Worm (Caenorhabditis elegans) whole organism, midembryonic: Measurements from ENCODE around the gene hmt-1.
A peak's percentile ranks its signal among the peaks of the same experiment; 100 is the strongest.

Experiments
- T22C8.4 ChIP-seq: fragments of 200-800 bp; sonication (Bioruptor generic); IDR thresholded peaks from 2 replicates; pipeline ENCODE4 v1.3.6; 2022; ENCODE audit warnings: missing genetic modification characterization, missing compliant biosample characterization
- cog-1 ChIP-seq: sonication (generic microtip); optimal IDR thresholded peaks from 2 replicates; lab custom pipeline; 2016; ENCODE audit warnings: missing genetic modification characterization, missing compliant biosample characterization
- flt-1 ChIP-seq: fragments of 200-800 bp; sonication (Bioruptor generic); IDR thresholded peaks from 2 replicates; pipeline ENCODE4 v1.3.6; 2022; ENCODE audit warnings: missing genetic modification characterization, missing compliant biosample characterization
- klf-2 ChIP-seq: fragments of 200-800 bp; sonication (Bioruptor generic); conservative IDR thresholded peaks from 2 replicates; pipeline ENCODE4 v1.3.6; 2022; ENCODE audit warnings: missing genetic modification reagents, missing genetic modification characterization, missing compliant biosample characterization
- med-1 ChIP-seq: sonication (generic microtip); optimal IDR thresholded peaks from 2 replicates; lab custom pipeline; 2017; ENCODE audit warnings: missing genetic modification characterization, mild to moderate bottlenecking, missing compliant biosample characterization, antibody characterized with exemption, missing genetic modification reagents; ENCODE audit not compliant: insufficient read depth
- ref-1 ChIP-seq: fragments of 200-800 bp; sonication (Bioruptor generic); conservative IDR thresholded peaks from 2 replicates; pipeline ENCODE4 v1.3.6; 2022; ENCODE audit warnings: missing genetic modification reagents, missing genetic modification characterization, missing compliant biosample characterization
- tab-1 ChIP-seq: fragments of 200-800 bp; sonication (Bioruptor generic); IDR thresholded peaks from 2 replicates; pipeline ENCODE4 v1.3.6; 2022; ENCODE audit warnings: missing genetic modification characterization, missing compliant biosample characterization
- ztf-23 ChIP-seq: fragments of 200-800 bp; sonication (Bioruptor generic); IDR thresholded peaks from 2 replicates; pipeline ENCODE4 v1.3.6; 2022; ENCODE audit warnings: missing genetic modification reagents, missing genetic modification characterization, missing compliant biosample characterization
- ztf-29 ChIP-seq: fragments of 200-800 bp; sonication (Bioruptor generic); IDR thresholded peaks from 2 replicates; pipeline ENCODE4 v1.3.6; 2022; ENCODE audit warnings: missing genetic modification reagents, missing genetic modification characterization, missing compliant biosample characterization

Gene hmt-1

DNA sequence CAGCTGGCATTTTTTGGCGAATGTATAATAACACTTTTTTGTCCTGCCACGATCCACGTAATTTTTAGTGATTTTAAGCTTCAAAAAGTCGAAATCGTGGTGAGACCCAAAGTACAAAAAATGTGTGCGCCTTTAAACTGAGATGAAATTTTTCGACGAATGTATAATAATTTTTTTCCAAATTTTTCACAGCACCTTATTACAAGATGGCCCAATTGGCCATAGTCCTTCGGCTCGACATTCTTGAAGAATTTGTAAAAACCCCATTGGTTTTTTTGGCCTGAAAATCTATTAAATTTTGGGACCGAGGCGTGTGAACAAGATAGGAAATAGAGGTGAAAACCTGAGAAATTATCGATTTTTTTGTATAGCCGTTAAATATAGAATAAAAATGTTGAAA lies 16.2 kb upstream of the hmt-1 start:
- TF ChIP-seq flt-1 (GFP tag; lab: Robert Waterston, UW) = no peak
- TF ChIP-seq ref-1 (GFP tag; lab: Robert Waterston, UW) = no peak
- no peak for TF ChIP-seq klf-2 (GFP tag; lab: Robert Waterston, UW)

DNA sequence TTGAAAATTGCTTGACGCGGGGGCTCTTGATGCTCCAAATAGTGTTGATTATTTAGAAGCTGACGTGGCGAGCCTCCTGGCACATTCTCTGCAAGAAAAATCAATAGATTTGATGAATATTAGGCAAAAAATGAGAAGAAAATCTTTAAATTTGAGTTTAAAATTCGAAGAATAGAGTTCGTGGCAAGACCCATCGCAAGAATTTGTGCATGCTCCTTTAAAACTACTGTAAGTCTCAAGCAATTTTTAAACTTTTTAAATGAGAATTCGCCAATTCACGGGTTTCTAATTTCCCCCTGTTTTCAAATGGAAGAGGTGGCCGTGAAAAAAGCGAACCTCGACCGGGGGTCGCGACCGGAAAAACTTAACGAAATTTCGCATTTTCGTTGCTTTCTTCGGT lies 14.1 kb upstream of the hmt-1 start:
- no peak for TF ChIP-seq klf-2 (GFP tag; lab: Robert Waterston, UW)
- TF ChIP-seq med-1 (GFP tag; lab: Kevin White, UChicago) = no peak
- TF ChIP-seq ztf-23 (GFP tag; lab: Robert Waterston, UW) = no peak
- no peak for TF ChIP-seq flt-1 (GFP tag; lab: Robert Waterston, UW)
- no peak for TF ChIP-seq cog-1 (tag; lab: Kevin White, UChicago)
- TF ChIP-seq T22C8.4 (GFP tag; lab: Robert Waterston, UW) = no peak
- TF ChIP-seq ztf-29 (GFP tag; lab: Robert Waterston, UW) = no peak
- no peak for TF ChIP-seq tab-1 (GFP tag; lab: Robert Waterston, UW)

DNA sequence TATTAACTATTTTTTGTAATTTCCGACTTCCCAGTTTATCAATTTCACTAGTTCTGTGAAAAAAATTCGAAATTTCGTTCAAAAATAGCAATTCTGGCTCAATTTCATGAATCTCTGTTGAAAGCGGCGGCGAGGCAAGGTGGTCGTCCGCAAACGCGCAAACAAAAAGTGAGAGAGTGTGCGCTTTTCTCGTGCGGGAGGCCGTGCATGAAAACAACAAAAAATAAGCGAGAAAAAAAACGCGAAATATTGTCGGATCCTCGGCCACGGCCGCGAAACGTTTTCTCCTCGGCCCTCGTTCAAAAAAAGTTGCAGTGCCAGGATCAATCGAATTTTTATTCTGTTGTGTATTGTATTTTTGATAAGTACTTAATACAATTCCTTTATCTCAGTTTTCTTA lies 13.0 kb upstream of the hmt-1 start:
- TF ChIP-seq ref-1 (GFP tag; lab: Robert Waterston, UW) = no peak
- 0 out of 2 replicates have a peak, but pooled peaks have one; percentile 13 for TF ChIP-seq klf-2 (GFP tag; lab: Robert Waterston, UW)
- TF ChIP-seq ztf-23 (GFP tag; lab: Robert Waterston, UW) = 0 out of 2 replicates have a peak, but pooled peaks have one; percentile 61

DNA sequence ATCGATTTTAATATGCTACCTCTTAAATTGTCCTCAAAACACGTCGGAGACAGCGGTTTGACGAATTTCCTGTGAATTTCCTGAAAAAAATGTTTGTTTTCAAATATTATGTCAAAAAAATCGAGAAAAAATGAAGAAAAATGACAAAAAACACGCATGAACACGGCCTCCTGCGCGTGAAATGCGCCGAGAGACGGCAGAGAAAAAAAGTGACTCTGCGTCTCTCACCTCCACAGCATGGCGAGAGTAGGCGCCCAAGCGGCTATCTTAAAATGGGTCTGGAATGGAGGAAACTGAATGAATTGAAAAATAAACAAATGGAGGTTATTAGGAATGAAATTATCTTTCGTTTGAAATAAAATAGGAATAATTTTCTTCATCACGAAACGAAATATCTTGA lies 11.0 kb upstream of the hmt-1 start:
- TF ChIP-seq flt-1 (GFP tag; lab: Robert Waterston, UW) = peak; percentile 42; the same call in 1 of the 2 replicates
- TF ChIP-seq ztf-23 (GFP tag; lab: Robert Waterston, UW) = 0 out of 2 replicates have a peak, but pooled peaks have one; percentile 40
- 0 out of 2 replicates have a peak, but pooled peaks have one; percentile 5 for TF ChIP-seq T22C8.4 (GFP tag; lab: Robert Waterston, UW)
- no peak for TF ChIP-seq ref-1 (GFP tag; lab: Robert Waterston, UW)

DNA sequence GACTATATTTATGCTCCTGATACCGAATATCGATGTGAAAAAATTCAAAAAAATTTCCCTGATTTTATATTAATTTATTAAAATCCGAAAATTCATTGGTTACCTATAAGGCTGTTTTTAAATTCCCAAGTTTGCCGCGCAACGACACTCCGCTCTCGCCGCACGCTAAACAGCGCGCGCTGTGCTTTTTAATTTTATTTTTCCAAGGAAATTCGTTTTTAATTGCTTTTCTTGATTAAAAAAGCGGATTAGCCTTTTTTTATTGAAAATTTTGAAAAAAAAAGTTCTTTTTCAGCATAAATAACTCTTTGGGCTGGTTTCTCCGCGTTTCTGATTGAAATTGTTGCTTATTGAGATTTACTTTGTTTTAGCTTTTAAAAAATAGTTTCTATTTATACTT lies 7.6 kb upstream of the hmt-1 start:
- TF ChIP-seq T22C8.4 (GFP tag; lab: Robert Waterston, UW) (no peak), ztf-29 (GFP tag; lab: Robert Waterston, UW) (no peak)

DNA sequence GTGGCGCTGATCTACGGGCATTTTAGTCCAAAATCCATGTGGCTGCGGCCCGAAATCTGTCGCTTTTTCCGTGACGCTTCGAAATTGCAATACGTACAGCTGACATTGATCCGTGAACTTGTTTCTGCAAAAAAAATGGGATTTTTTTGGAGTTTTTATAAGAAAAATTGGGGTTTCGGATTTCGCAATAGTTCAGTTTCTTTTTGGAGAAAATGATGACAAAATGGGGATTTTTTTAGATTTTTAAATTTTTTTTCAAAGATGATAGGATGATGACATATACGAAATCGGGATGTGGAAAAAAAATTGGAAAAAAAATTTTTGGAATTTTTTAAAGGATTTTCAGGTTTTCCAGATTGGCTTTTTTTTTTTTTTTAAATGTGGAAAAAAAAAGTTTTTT lies 1.5 kb upstream of the hmt-1 start:
- TF ChIP-seq ztf-29 (GFP tag; lab: Robert Waterston, UW) (no peak), flt-1 (GFP tag; lab: Robert Waterston, UW) (no peak), med-1 (GFP tag; lab: Kevin White, UChicago) (no peak), klf-2 (GFP tag; lab: Robert Waterston, UW) (no peak), T22C8.4 (GFP tag; lab: Robert Waterston, UW) (no peak), cog-1 (tag; lab: Kevin White, UChicago) (no peak), tab-1 (GFP tag; lab: Robert Waterston, UW) (no peak), ref-1 (GFP tag; lab: Robert Waterston, UW) (no peak), ztf-23 (GFP tag; lab: Robert Waterston, UW) (no peak)

DNA sequence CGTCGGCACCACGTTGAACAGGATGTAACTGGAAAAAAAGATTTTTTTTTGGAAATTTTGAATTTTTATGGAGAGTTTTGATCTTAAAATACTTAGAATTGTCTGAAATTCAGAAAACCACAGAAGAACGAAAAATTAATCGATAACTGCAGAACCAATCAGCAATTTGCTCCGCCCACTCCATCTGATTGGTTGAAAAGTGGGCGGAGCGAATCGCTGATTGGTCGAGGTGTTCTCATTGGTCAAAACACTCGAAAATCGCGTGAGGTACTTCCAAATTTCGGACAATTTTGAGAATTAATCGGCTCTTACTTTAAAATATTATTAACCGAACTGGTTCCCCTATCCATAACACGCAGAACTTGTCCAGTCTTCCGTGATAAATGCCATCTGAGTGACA lies 4.1 kb downstream of the hmt-1 start:
- TF ChIP-seq ref-1 (GFP tag; lab: Robert Waterston, UW) = no peak
- TF ChIP-seq tab-1 (GFP tag; lab: Robert Waterston, UW) = no peak
- TF ChIP-seq ztf-29 (GFP tag; lab: Robert Waterston, UW) = no peak
- TF ChIP-seq ztf-23 (GFP tag; lab: Robert Waterston, UW) = no peak
- TF ChIP-seq flt-1 (GFP tag; lab: Robert Waterston, UW) = no peak
- no peak for TF ChIP-seq cog-1 (tag; lab: Kevin White, UChicago)
- no peak for TF ChIP-seq T22C8.4 (GFP tag; lab: Robert Waterston, UW)
- no peak for TF ChIP-seq med-1 (GFP tag; lab: Kevin White, UChicago)
- no peak for TF ChIP-seq klf-2 (GFP tag; lab: Robert Waterston, UW)

DNA sequence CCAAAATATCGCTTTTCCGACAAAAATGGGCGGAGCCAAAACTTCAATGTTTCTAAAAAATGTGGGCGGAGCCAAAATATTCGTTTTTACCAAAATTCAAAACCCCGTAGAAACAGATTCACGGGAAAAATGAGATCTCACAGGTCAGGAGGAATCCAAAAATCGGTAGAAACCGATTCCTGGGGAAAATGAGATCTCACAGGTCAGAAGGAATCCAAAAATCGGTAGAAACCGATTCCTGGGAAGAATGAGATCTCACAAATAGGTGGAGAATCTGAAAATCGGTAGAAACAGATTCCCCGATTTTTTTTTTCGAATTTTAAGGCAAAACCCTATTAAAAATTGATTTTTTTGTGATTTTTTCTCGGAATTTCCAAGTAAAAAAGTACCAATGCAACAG lies 6.3 kb downstream of the hmt-1 start:
- peak; percentile 77 for TF ChIP-seq ztf-23 (GFP tag; lab: Robert Waterston, UW)
- TF ChIP-seq ref-1 (GFP tag; lab: Robert Waterston, UW) = no peak
- no peak for TF ChIP-seq cog-1 (tag; lab: Kevin White, UChicago)
- TF ChIP-seq flt-1 (GFP tag; lab: Robert Waterston, UW) = peak; percentile 31; the same call in 1 of the 2 replicates
- no peak for TF ChIP-seq ztf-29 (GFP tag; lab: Robert Waterston, UW)
- TF ChIP-seq med-1 (GFP tag; lab: Kevin White, UChicago) = no peak
- TF ChIP-seq klf-2 (GFP tag; lab: Robert Waterston, UW) = 0 out of 2 replicates have a peak, but pooled peaks have one; percentile 63
- no peak for TF ChIP-seq T22C8.4 (GFP tag; lab: Robert Waterston, UW)
- no peak for TF ChIP-seq tab-1 (GFP tag; lab: Robert Waterston, UW)

DNA sequence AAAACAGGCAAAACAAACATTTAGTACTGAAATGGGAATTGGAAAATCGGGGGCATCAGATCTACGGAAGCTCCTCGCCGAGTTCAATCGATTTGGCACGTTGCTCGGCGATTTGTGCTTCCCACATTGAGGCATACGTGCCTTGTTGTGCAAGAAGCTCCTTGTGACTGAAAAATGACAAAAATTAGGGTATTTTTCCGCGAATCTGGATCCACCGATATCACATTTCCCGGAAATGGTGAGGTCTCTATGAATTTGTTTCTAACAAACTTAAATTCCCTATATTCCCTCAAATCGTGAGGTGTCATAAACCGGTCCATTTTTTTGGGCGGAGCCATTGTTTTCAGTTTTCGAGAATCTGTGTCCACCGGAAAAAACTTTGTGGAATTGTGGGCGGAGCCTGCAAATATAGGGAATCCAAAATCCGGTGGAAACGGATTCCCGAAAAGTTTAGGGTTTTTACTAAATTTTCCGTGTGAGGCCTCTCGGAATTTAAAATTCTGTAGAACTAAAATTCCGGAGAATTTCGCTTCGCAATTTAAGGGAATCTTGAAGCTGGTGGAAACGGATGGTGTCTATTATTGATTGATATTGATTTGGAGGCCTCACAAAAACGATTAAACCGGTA lies 8.0 kb downstream of the hmt-1 start:
- 0 out of 2 replicates have a peak, but pooled peaks have one; percentile 37 for TF ChIP-seq tab-1 (GFP tag; lab: Robert Waterston, UW)
- no peak for TF ChIP-seq ref-1 (GFP tag; lab: Robert Waterston, UW)
- peak; percentile 72; the same call in 1 of the 2 replicates for TF ChIP-seq klf-2 (GFP tag; lab: Robert Waterston, UW)
- TF ChIP-seq flt-1 (GFP tag; lab: Robert Waterston, UW) = peak; percentile 65; the same call in 1 of the 2 replicates
- no peak; the same call in 1 of the 2 replicates for TF ChIP-seq T22C8.4 (GFP tag; lab: Robert Waterston, UW)
- no peak for TF ChIP-seq ztf-29 (GFP tag; lab: Robert Waterston, UW)
- no peak for TF ChIP-seq med-1 (GFP tag; lab: Kevin White, UChicago)
- no peak for TF ChIP-seq cog-1 (tag; lab: Kevin White, UChicago)
- TF ChIP-seq ztf-23 (GFP tag; lab: Robert Waterston, UW) = peak; percentile 68
